Fruit fly (Drosophila melanogaster): ENCODE data around the gene b.

DNA sequence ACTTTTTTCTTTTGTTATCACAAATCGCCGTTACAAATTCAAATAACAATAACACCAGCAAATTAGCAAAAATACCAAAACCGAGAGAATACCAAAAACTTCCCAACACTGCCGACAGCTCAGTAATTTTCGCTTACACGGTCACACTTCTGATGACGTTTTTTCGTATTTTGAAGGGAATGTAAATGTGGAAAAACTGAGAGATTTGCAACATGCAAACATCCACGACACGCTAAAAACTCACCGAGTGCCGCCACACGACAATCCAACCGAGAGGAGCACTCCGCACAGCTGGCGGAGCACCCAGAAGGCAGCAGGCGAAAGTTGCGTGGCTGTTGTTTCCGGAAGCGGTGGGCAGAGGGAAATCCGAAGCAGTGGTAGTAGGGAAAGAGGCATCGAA is 27.6 kb upstream of the b start, which contains the start of gene Sec71:
- TF ChIP-seq CG13204 (GFP tag; optimal IDR thresholded peaks at IDR 0.05) (no peak), CG4496 (GFP tag; IDR thresholded peaks at IDR 0.05) (no peak; the same call in 2 of the 3 replicates), CG10348 (GFP tag; IDR thresholded peaks at IDR 0.05) (no peak), CG34367 (tag; optimal IDR thresholded peaks at IDR 0.05) (no peak), CG12605 (GFP tag; IDR thresholded peaks at IDR 0.05) (no peak), Pif1A (GFP tag; optimal IDR thresholded peaks at IDR 0.05) (no peak), Snoo (tag; optimal IDR thresholded peaks at IDR 0.05) (no peak), D1 (tag; optimal IDR thresholded peaks at IDR 0.05) (no peak)

All from whole organism, pupa.